Worm (Caenorhabditis elegans): Measurements from ENCODE around the gene T01B6.1.

DNA sequence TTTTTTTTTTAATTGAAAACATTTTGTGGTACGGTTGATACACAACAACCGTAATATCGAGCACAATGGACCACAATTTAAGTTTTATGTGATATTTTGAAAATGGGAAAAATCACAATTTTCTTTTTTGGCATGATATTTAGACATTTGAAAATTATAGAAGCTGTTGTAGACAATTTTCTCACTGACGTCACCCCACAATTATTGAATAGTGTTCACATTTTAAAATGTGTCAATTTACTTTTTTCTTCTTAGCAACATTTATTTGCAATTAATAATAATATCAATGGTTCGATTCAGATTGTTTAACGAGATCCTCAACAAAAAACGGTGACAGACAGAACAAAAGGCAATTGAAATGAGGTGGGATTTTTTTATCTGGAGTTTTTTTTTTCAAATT lies at the start of gene T01B6.1:
- no peak for TF ChIP-seq lin-13 (GFP tag; optimal IDR thresholded peaks at IDR 0.05)
- TF ChIP-seq ceh-44 (GFP tag; IDR thresholded peaks at IDR 0.05): no peak
- no peak for TF ChIP-seq nhr-237 (tag; optimal IDR thresholded peaks at IDR 0.05)

All from whole organism, L4 larva.